Fruit fly (Drosophila melanogaster) whole organism, embryonic: ENCODE results near the gene se.

ENCODE experiments used
- BEAF-32 ChIP-seq: fragments of 200-800 bp; sonication (Bioruptor generic); optimal IDR thresholded peaks from 3 replicates; lab custom pipeline; 2017; ENCODE audit warnings: missing biosample characterization, missing genetic modification characterization, mild to moderate bottlenecking, moderate library complexity, missing genetic modification reagents
- CG11695 ChIP-seq: fragments of 200-800 bp; sonication (Bioruptor generic); IDR thresholded peaks from 3 replicates; pipeline ENCODE4 v1.3.6; 2022; ENCODE audit warnings: missing biosample characterization, missing genetic modification characterization
- CG12391 ChIP-seq: fragments of 200-800 bp; sonication (Bioruptor generic); optimal IDR thresholded peaks from 3 replicates; lab custom pipeline; 2018; ENCODE audit warnings: missing biosample characterization, mild to moderate bottlenecking, missing genetic modification characterization, moderate library complexity
- CG15011 ChIP-seq: fragments of 200-800 bp; sonication (Bioruptor generic); optimal IDR thresholded peaks from 3 replicates; lab custom pipeline; 2018; ENCODE audit warnings: missing biosample characterization, mild to moderate bottlenecking, missing genetic modification characterization
- CG16779 ChIP-seq: fragments of 200-800 bp; sonication (Bioruptor generic); IDR thresholded peaks from 2 replicates; pipeline ENCODE4 v1.3.6; 2022; ENCODE audit warnings: missing biosample characterization, missing genetic modification characterization
- CG17328 ChIP-seq: fragments of 200-800 bp; sonication (Bioruptor generic); IDR thresholded peaks from 2 replicates; pipeline ENCODE4 v1.3.6; 2022; ENCODE audit warnings: missing biosample characterization, missing genetic modification characterization
- CG17385 ChIP-seq: fragments of 200-800 bp; sonication (Bioruptor generic); optimal IDR thresholded peaks from 3 replicates; lab custom pipeline; 2018; ENCODE audit warnings: missing biosample characterization, mild to moderate bottlenecking, missing genetic modification characterization
- CG1832 ChIP-seq: fragments of 200-800 bp; sonication (Bioruptor generic); optimal IDR thresholded peaks from 2 replicates; lab custom pipeline; 2017; ENCODE audit warnings: missing biosample characterization, mild to moderate bottlenecking, missing genetic modification characterization, inconsistent platforms
- CG2116 ChIP-seq: fragments of 200-800 bp; sonication (Bioruptor generic); optimal IDR thresholded peaks from 3 replicates; lab custom pipeline; 2018; ENCODE audit warnings: missing biosample characterization, mild to moderate bottlenecking, missing genetic modification characterization
- CG2202 ChIP-seq: fragments of 200-800 bp; sonication (Bioruptor generic); optimal IDR thresholded peaks from 2 replicates; lab custom pipeline; 2018; ENCODE audit warnings: missing biosample characterization, mild to moderate bottlenecking, missing genetic modification characterization
- CG2712 ChIP-seq: fragments of 200-800 bp; optimal IDR thresholded peaks from 3 replicates; lab custom pipeline; 2019; ENCODE audit warnings: missing biosample characterization, mild to moderate bottlenecking, missing genetic modification characterization, moderate library complexity
- CG31365 ChIP-seq: fragments of 200-800 bp; sonication (Bioruptor generic); optimal IDR thresholded peaks from 2 replicates; lab custom pipeline; 2018; ENCODE audit warnings: missing biosample characterization, mild to moderate bottlenecking, missing genetic modification characterization
- CG4730 ChIP-seq: fragments of 200-800 bp; sonication (Bioruptor generic); IDR thresholded peaks from 2 replicates; pipeline ENCODE4 v1.3.6; 2022; ENCODE audit warnings: missing biosample characterization, missing genetic modification characterization
- CG4854 ChIP-seq: fragments of 200-800 bp; sonication (Bioruptor generic); optimal IDR thresholded peaks from 2 replicates; lab custom pipeline; 2016; ENCODE audit warnings: missing biosample characterization, missing genetic modification characterization, inconsistent platforms
- CG5180 ChIP-seq: fragments of 200-800 bp; sonication (Bioruptor generic); optimal IDR thresholded peaks from 3 replicates; lab custom pipeline; 2017; ENCODE audit warnings: missing biosample characterization, missing genetic modification characterization, mild to moderate bottlenecking, moderate library complexity, missing genetic modification reagents
- CG8944 ChIP-seq: fragments of 200-800 bp; sonication (Bioruptor generic); optimal IDR thresholded peaks from 3 replicates; lab custom pipeline; 2016; ENCODE audit warnings: missing biosample characterization, missing genetic modification characterization
- CG9797 ChIP-seq: fragments of 200-800 bp; sonication (Bioruptor generic); optimal IDR thresholded peaks from 3 replicates; lab custom pipeline; 2018; ENCODE audit warnings: missing biosample characterization, mild to moderate bottlenecking, missing genetic modification characterization
- CoRest ChIP-seq: fragments of 200-800 bp; sonication (Bioruptor generic); optimal IDR thresholded peaks from 3 replicates; lab custom pipeline; 2018; ENCODE audit warnings: missing biosample characterization, mild to moderate bottlenecking, missing genetic modification characterization, moderate library complexity
- CrebB ChIP-seq: fragments of 200-800 bp; sonication (Bioruptor generic); optimal IDR thresholded peaks from 3 replicates; lab custom pipeline; 2018; ENCODE audit warnings: missing biosample characterization, mild to moderate bottlenecking, missing genetic modification characterization
- Dp ChIP-seq: fragments of 200-800 bp; sonication (Bioruptor generic); optimal IDR thresholded peaks from 2 replicates; lab custom pipeline; 2018; ENCODE audit warnings: missing biosample characterization, mild to moderate bottlenecking, missing genetic modification characterization, moderate library complexity
- E2f1 ChIP-seq: fragments of 200-800 bp; sonication (Bioruptor generic); IDR thresholded peaks from 2 replicates; pipeline ENCODE4 v1.3.6; 2022; ENCODE audit warnings: missing biosample characterization, missing genetic modification characterization
- E2f2 ChIP-seq: fragments of 200-800 bp; sonication (Bioruptor generic); IDR thresholded peaks from 2 replicates; pipeline ENCODE4 v1.3.6; 2022; ENCODE audit warnings: missing biosample characterization, missing genetic modification characterization
- Elba2 ChIP-seq: fragments of 200-800 bp; sonication (Bioruptor generic); optimal IDR thresholded peaks from 3 replicates; lab custom pipeline; 2016; ENCODE audit warnings: missing biosample characterization, missing genetic modification characterization
- Mes4 ChIP-seq: fragments of 200-800 bp; sonication (Bioruptor generic); optimal IDR thresholded peaks from 2 replicates; lab custom pipeline; 2016; ENCODE audit warnings: missing biosample characterization, missing genetic modification characterization
- PHDP ChIP-seq: fragments of 200-800 bp; sonication (Bioruptor generic); optimal IDR thresholded peaks from 3 replicates; lab custom pipeline; 2018; ENCODE audit warnings: missing biosample characterization, mild to moderate bottlenecking, missing genetic modification characterization, moderate library complexity
- Sry-δ ChIP-seq: fragments of 200-800 bp; sonication (Bioruptor generic); optimal IDR thresholded peaks from 2 replicates; lab custom pipeline; 2016; ENCODE audit warnings: missing biosample characterization, missing genetic modification characterization
- Xbp1 ChIP-seq: fragments of 200-800 bp; sonication (Bioruptor generic); optimal IDR thresholded peaks from 3 replicates; lab custom pipeline; 2016; ENCODE audit warnings: missing biosample characterization, mild to moderate bottlenecking, missing genetic modification characterization
- amos ChIP-seq: fragments of 200-800 bp; sonication (Bioruptor generic); IDR thresholded peaks from 2 replicates; pipeline ENCODE4 v1.3.6; 2022; ENCODE audit warnings: missing biosample characterization, missing genetic modification characterization; ENCODE audit not compliant: partially characterized antibody
- aop ChIP-seq: fragments of 200-800 bp; sonication (Bioruptor generic); IDR thresholded peaks from 2 replicates; pipeline ENCODE4 v1.3.6; 2022; ENCODE audit warnings: missing biosample characterization, missing genetic modification characterization
- bowl ChIP-seq: fragments of 200-800 bp; sonication (Bioruptor generic); IDR thresholded peaks from 2 replicates; pipeline ENCODE4 v1.3.6; 2022; ENCODE audit warnings: missing biosample characterization, missing genetic modification characterization
- ci ChIP-seq: fragments of 200-800 bp; sonication (Bioruptor generic); IDR thresholded peaks from 3 replicates; pipeline ENCODE4 v1.3.6; 2022; ENCODE audit warnings: missing biosample characterization, missing genetic modification characterization
- crc ChIP-seq: fragments of 200-800 bp; sonication (Bioruptor generic); optimal IDR thresholded peaks from 2 replicates; lab custom pipeline; 2016; ENCODE audit warnings: missing biosample characterization, missing genetic modification characterization
- dm ChIP-seq: fragments of 200-800 bp; sonication (Bioruptor generic); optimal IDR thresholded peaks from 3 replicates; lab custom pipeline; 2016; ENCODE audit warnings: missing biosample characterization, missing genetic modification characterization
- gcm ChIP-seq: fragments of 200-800 bp; sonication (Bioruptor generic); optimal IDR thresholded peaks from 2 replicates; lab custom pipeline; 2019; ENCODE audit warnings: missing biosample characterization, mild to moderate bottlenecking, missing genetic modification characterization, moderate library complexity
- gcm2 ChIP-seq: fragments of 200-800 bp; sonication (Bioruptor generic); optimal IDR thresholded peaks from 2 replicates; lab custom pipeline; 2016; ENCODE audit warnings: missing biosample characterization, missing genetic modification characterization
- grau ChIP-seq: fragments of 200-800 bp; optimal IDR thresholded peaks from 3 replicates; lab custom pipeline; 2019; ENCODE audit warnings: missing biosample characterization, mild to moderate bottlenecking, missing genetic modification characterization, moderate library complexity
- grn ChIP-seq: fragments of 200-800 bp; sonication (Bioruptor generic); optimal IDR thresholded peaks from 3 replicates; lab custom pipeline; 2017; ENCODE audit warnings: missing biosample characterization, missing genetic modification characterization
- ham ChIP-seq: fragments of 200-800 bp; sonication (Bioruptor generic); IDR thresholded peaks from 2 replicates; pipeline ENCODE4 v1.3.6; 2022; ENCODE audit warnings: missing biosample characterization, missing genetic modification characterization
- kni ChIP-seq: fragments of 200-800 bp; sonication (Bioruptor generic); optimal IDR thresholded peaks from 3 replicates; lab custom pipeline; 2017; ENCODE audit warnings: mild to moderate bottlenecking, missing biosample characterization, missing genetic modification reagents, missing genetic modification characterization
- lilli ChIP-seq: fragments of 200-800 bp; sonication (Bioruptor generic); optimal IDR thresholded peaks from 3 replicates; lab custom pipeline; 2016; ENCODE audit warnings: missing biosample characterization, missing genetic modification characterization
- org-1 ChIP-seq: fragments of 200-800 bp; sonication (Bioruptor generic); optimal IDR thresholded peaks from 2 replicates; lab custom pipeline; 2017; ENCODE audit warnings: missing biosample characterization, missing genetic modification characterization
- pan ChIP-seq, 4 experiments: fragments of >200 bp in 3 of 4; fragments of 200-800 bp in 1 of 4; sonication (Bioruptor generic) in 1 of 4; optimal IDR thresholded peaks in 3 of 4; IDR thresholded peaks in 1 of 4; 2 replicates each; pipeline versions ENCODE4 v1.3.6 to Lab custom; 2017 to 2022; ENCODE audit warnings: missing biosample characterization in 2 of 4, missing genetic modification characterization in 2 of 4, mixed read lengths in 1 of 4
- pzg ChIP-seq: fragments of 200-800 bp; sonication (Bioruptor generic); optimal IDR thresholded peaks from 3 replicates; lab custom pipeline; 2018; ENCODE audit warnings: missing biosample characterization, mild to moderate bottlenecking, missing genetic modification characterization, moderate library complexity
- sens ChIP-seq: fragments of 200-800 bp; sonication (Bioruptor generic); peaks from one replicate; lab custom pipeline; 2016; ENCODE audit warnings: missing biosample characterization, missing genetic modification characterization
- sug ChIP-seq: fragments of 200-800 bp; optimal IDR thresholded peaks from 2 replicates; lab custom pipeline; 2019; ENCODE audit warnings: missing biosample characterization, mild to moderate bottlenecking, missing genetic modification characterization, moderate library complexity
- ttk ChIP-seq: fragments of 200-800 bp; sonication (Bioruptor generic); IDR thresholded peaks from 2 replicates; pipeline ENCODE4 v2.1.2; 2022; ENCODE audit warnings: missing biosample characterization, missing genetic modification characterization
- unpg ChIP-seq: fragments of 200-800 bp; sonication (Bioruptor generic); optimal IDR thresholded peaks from 3 replicates; lab custom pipeline; 2018; ENCODE audit warnings: missing biosample characterization, mild to moderate bottlenecking, missing genetic modification characterization, moderate library complexity
- zen2 ChIP-seq: fragments of 200-800 bp; sonication (Bioruptor generic); IDR thresholded peaks from 3 replicates; pipeline ENCODE4 v1.3.6; 2022; ENCODE audit warnings: missing biosample characterization, missing genetic modification characterization; ENCODE audit not compliant: partially characterized antibody

Gene se

DNA sequence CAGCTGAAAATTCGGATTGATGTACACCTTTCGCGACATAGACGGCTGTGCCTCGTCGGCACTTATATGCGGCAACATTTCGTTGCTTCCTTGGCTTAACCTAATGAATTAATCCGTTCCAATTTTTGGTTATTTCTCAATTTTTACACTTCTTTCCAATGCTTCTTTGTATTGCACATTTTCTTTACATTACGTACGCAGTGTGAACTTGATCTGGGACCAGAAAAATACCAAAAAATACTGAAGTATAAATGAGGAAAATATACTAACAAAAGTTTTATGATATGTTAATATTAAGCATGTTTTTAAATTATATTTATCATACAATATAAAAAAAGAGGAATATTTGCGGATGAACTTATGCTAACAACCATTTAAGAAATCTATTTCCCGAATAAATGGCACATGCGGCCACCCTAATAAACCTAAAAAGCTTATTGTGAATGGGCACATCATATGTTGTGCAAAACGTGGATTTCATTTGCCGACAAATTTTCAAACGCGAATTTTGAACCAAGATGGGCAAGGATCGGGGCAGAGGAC, 10.7 kb upstream of the se start, which contains the start of the genes ZC3H3 and Pus7 (continued):
- TF ChIP-seq CoRest (tag; lab: Kevin White, UChicago), result peak; percentile 36
- no peak for TF ChIP-seq org-1 (GFP tag; lab: Kevin White, UChicago)
- TF ChIP-seq aop, result no peak
- peak; percentile 100 for TF ChIP-seq CG2712 (tag; lab: Kevin White, UChicago)
- TF ChIP-seq CG8944 (GFP tag; lab: Kevin White, UChicago), result no peak
- no peak for TF ChIP-seq Sry-δ (GFP tag; lab: Kevin White, UChicago)
- TF ChIP-seq CG2116 (GFP tag; lab: Kevin White, UChicago), result peak; percentile 59
- TF ChIP-seq CG5180 (GFP tag; lab: Kevin White, UChicago), result no peak
- TF ChIP-seq CG17385 (GFP tag; lab: Kevin White, UChicago), result no peak
- peak; percentile 71 for TF ChIP-seq sens (GFP tag; lab: Kevin White, UChicago)
- peak; percentile 36 for TF ChIP-seq BEAF-32 (GFP tag; lab: Kevin White, UChicago)
- TF ChIP-seq Dp (GFP tag; lab: Kevin White, UChicago), result peak; percentile 60
- no peak for TF ChIP-seq pan (optimal IDR thresholded peaks at IDR 0.05; lab: Kevin White, UChicago)
- no peak for TF ChIP-seq pan (GFP tag; optimal IDR thresholded peaks at IDR 0.05 in 1 of 2, IDR thresholded peaks at IDR 0.05 in 1 of 2)
- no peak for TF ChIP-seq bowl
- no peak for TF ChIP-seq CrebB (tag; lab: Kevin White, UChicago)
- TF ChIP-seq CG12391 (tag; lab: Kevin White, UChicago), result peak; percentile 65
- peak; percentile 27 for TF ChIP-seq Xbp1 (GFP tag; lab: Kevin White, UChicago)
- TF ChIP-seq zen2 (GFP tag; lab: Robert Waterston, UW), result no peak
- peak; percentile 26 for TF ChIP-seq sug (tag; lab: Kevin White, UChicago)
- TF ChIP-seq pzg (GFP tag; lab: Kevin White, UChicago), result peak; percentile 56
- TF ChIP-seq Mes4 (GFP tag; lab: Kevin White, UChicago), result no peak
- TF ChIP-seq CG11695 (GFP tag; lab: Robert Waterston, UW), result no peak
- no peak for TF ChIP-seq gcm
- peak; percentile 72 for TF ChIP-seq dm (GFP tag; lab: Kevin White, UChicago)
- no peak for TF ChIP-seq grn (GFP tag; lab: Kevin White, UChicago)
- TF ChIP-seq crc (GFP tag; lab: Kevin White, UChicago), result no peak
- peak; percentile 73 for TF ChIP-seq CG9797 (GFP tag; lab: Kevin White, UChicago)
- no peak for TF ChIP-seq ttk (GFP tag; lab: Robert Waterston, UW)
- no peak for TF ChIP-seq CG2202 (tag; lab: Kevin White, UChicago)
- TF ChIP-seq E2f2, result peak; percentile 66
- no peak for TF ChIP-seq CG17328
- TF ChIP-seq kni, result no peak
- no peak for TF ChIP-seq CG31365 (tag; lab: Kevin White, UChicago)
- TF ChIP-seq lilli, result peak; percentile 21
- no peak for TF ChIP-seq ci (GFP tag; lab: Robert Waterston, UW)
- peak; percentile 16 for TF ChIP-seq unpg (GFP tag; lab: Kevin White, UChicago)
- no peak for TF ChIP-seq CG1832
- TF ChIP-seq Elba2 (GFP tag; lab: Kevin White, UChicago), result peak; percentile 17
- TF ChIP-seq gcm2, result no peak
- TF ChIP-seq E2f1 (GFP tag; lab: Robert Waterston, UW), result no peak
- TF ChIP-seq PHDP, result peak; percentile 52
- TF ChIP-seq ham (GFP tag; lab: Robert Waterston, UW), result no peak
- no peak for TF ChIP-seq CG4854 (GFP tag; lab: Kevin White, UChicago)
- TF ChIP-seq grau (tag; lab: Kevin White, UChicago), result peak; percentile 26
- no peak for TF ChIP-seq amos (GFP tag; lab: Robert Waterston, UW)
- TF ChIP-seq CG4730, result no peak
- TF ChIP-seq CG15011, result no peak
- TF ChIP-seq CG16779 (GFP tag; lab: Robert Waterston, UW), result no peak
- TF ChIP-seq, all 482 proteins: peak for 71
